Fruit fly (Drosophila melanogaster): ENCODE results near the gene Fer2LCH.

- TF ChIP-seq CG3032 (tag; optimal IDR thresholded peaks at IDR 0.05) (no peak), CG6163 (GFP tag; IDR thresholded peaks at IDR 0.05) (no peak), CG11294 (GFP tag; IDR thresholded peaks at IDR 0.05) (no peak), CG8119 (GFP tag; IDR thresholded peaks at IDR 0.05) (0 out of 3 replicates have a peak, but pooled peaks have one; percentile 28), CG6854 (GFP tag; optimal IDR thresholded peaks at IDR 0.05) (no peak)
These were observed 3.5 kb downstream of the Fer2LCH start for dm6 chr3R:30391098-30391497.

Measured in whole organism, prepupa.